Fruit fly (Drosophila melanogaster) whole organism, embryonic: Measurements from ENCODE around the gene CG4293.
A peak's percentile ranks its signal among the peaks of the same experiment; 100 is the strongest.

Experiments
- Ada2b ChIP-seq: fragments of 200-800 bp; sonication (Bioruptor generic); IDR thresholded peaks from 2 replicates; pipeline ENCODE4 v1.3.6; 2022; ENCODE audit warnings: missing biosample characterization, missing genetic modification characterization
- CG10431 ChIP-seq: fragments of 200-800 bp; sonication (Bioruptor generic); optimal IDR thresholded peaks from 3 replicates; lab custom pipeline; 2018; ENCODE audit warnings: missing biosample characterization, mild to moderate bottlenecking, missing genetic modification characterization
- CG11504 ChIP-seq: fragments of 200-800 bp; sonication (Bioruptor generic); optimal IDR thresholded peaks from 3 replicates; lab custom pipeline; 2019; ENCODE audit warnings: missing biosample characterization, mild to moderate bottlenecking, missing genetic modification characterization, moderate library complexity
- CG13287 ChIP-seq: fragments of 200-800 bp; sonication (Bioruptor generic); IDR thresholded peaks from 2 replicates; pipeline ENCODE4 v1.3.6; 2022; ENCODE audit warnings: missing biosample characterization, missing genetic modification characterization; ENCODE audit not compliant: partially characterized antibody
- CG13424 ChIP-seq: fragments of 200-800 bp; sonication (Bioruptor generic); optimal IDR thresholded peaks from 2 replicates; lab custom pipeline; 2019; ENCODE audit warnings: missing biosample characterization, mild to moderate bottlenecking, missing genetic modification characterization, moderate library complexity
- CG13894 ChIP-seq: fragments of 200-800 bp; sonication (Bioruptor generic); optimal IDR thresholded peaks from 3 replicates; lab custom pipeline; 2018; ENCODE audit warnings: missing biosample characterization, mild to moderate bottlenecking, missing genetic modification characterization, moderate library complexity
- CG14050 ChIP-seq: fragments of 200-800 bp; sonication (Bioruptor generic); IDR thresholded peaks from 3 replicates; pipeline ENCODE4 v1.3.6; 2022; ENCODE audit warnings: missing biosample characterization, missing genetic modification characterization
- CG15011 ChIP-seq: fragments of 200-800 bp; sonication (Bioruptor generic); optimal IDR thresholded peaks from 3 replicates; lab custom pipeline; 2018; ENCODE audit warnings: missing biosample characterization, mild to moderate bottlenecking, missing genetic modification characterization
- CG17328 ChIP-seq: fragments of 200-800 bp; sonication (Bioruptor generic); IDR thresholded peaks from 2 replicates; pipeline ENCODE4 v1.3.6; 2022; ENCODE audit warnings: missing biosample characterization, missing genetic modification characterization
- CG3065 ChIP-seq: fragments of 200-800 bp; sonication (Bioruptor generic); optimal IDR thresholded peaks from 2 replicates; lab custom pipeline; 2016; ENCODE audit warnings: missing biosample characterization, missing genetic modification characterization
- CG3281 ChIP-seq: fragments of 200-800 bp; sonication (Bioruptor generic); optimal IDR thresholded peaks from 3 replicates; lab custom pipeline; 2017; ENCODE audit warnings: missing biosample characterization, mild to moderate bottlenecking, missing genetic modification characterization
- CG42726 ChIP-seq: fragments of 200-800 bp; sonication (Bioruptor generic); IDR thresholded peaks from 2 replicates; pipeline ENCODE4 v1.3.6; 2022; ENCODE audit warnings: missing biosample characterization, missing genetic modification characterization; ENCODE audit not compliant: partially characterized antibody
- CG4360 ChIP-seq: fragments of 200-800 bp; sonication (Bioruptor generic); IDR thresholded peaks from 2 replicates; pipeline ENCODE4 v1.3.6; 2022; ENCODE audit warnings: missing biosample characterization, missing genetic modification characterization
- CG4617 ChIP-seq: fragments of 200-800 bp; sonication (Bioruptor generic); optimal IDR thresholded peaks from 3 replicates; lab custom pipeline; 2016; ENCODE audit warnings: missing biosample characterization, missing genetic modification characterization, borderline replicate concordance
- Chrac-16 ChIP-seq: fragments of 200-800 bp; sonication (Bioruptor generic); optimal IDR thresholded peaks from 3 replicates; lab custom pipeline; 2016; ENCODE audit warnings: missing biosample characterization, missing genetic modification characterization
- Hey ChIP-seq: fragments of 200-800 bp; sonication (Bioruptor generic); optimal IDR thresholded peaks from 3 replicates; lab custom pipeline; 2018; ENCODE audit warnings: missing biosample characterization, mild to moderate bottlenecking, missing genetic modification characterization
- Hr39 ChIP-seq: fragments of >200 bp; optimal IDR thresholded peaks from 2 replicates; lab custom pipeline; 2017
- Hr51 ChIP-seq, 2 experiments: fragments of 200-800 bp; sonication (Bioruptor generic); optimal IDR thresholded peaks; 2 replicates in 1 of 2; 3 replicates in 1 of 2; lab custom pipeline; 2016 to 2018; ENCODE audit warnings: missing biosample characterization in 2 of 2, missing genetic modification characterization in 2 of 2, mild to moderate bottlenecking in 1 of 2, moderate library complexity in 1 of 2
- MTF-1 ChIP-seq: fragments of 200-800 bp; sonication (Bioruptor generic); optimal IDR thresholded peaks from 2 replicates; lab custom pipeline; 2018; ENCODE audit warnings: missing biosample characterization, mild to moderate bottlenecking, missing genetic modification characterization, borderline replicate concordance
- Mad ChIP-seq: fragments of 200-800 bp; sonication (Bioruptor generic); optimal IDR thresholded peaks from 2 replicates; lab custom pipeline; 2016; ENCODE audit warnings: missing biosample characterization, missing genetic modification characterization
- Neu2 ChIP-seq: fragments of 200-800 bp; sonication (Bioruptor generic); optimal IDR thresholded peaks from 3 replicates; lab custom pipeline; 2016; ENCODE audit warnings: missing biosample characterization, missing genetic modification characterization, borderline replicate concordance
- NfI ChIP-seq: fragments of 200-800 bp; sonication (Bioruptor generic); optimal IDR thresholded peaks from 3 replicates; lab custom pipeline; 2018; ENCODE audit warnings: missing biosample characterization, mild to moderate bottlenecking, missing genetic modification characterization, moderate library complexity
- Oli ChIP-seq: fragments of 200-800 bp; sonication (Bioruptor generic); optimal IDR thresholded peaks from 2 replicates; lab custom pipeline; 2018; ENCODE audit warnings: missing biosample characterization, mild to moderate bottlenecking, missing genetic modification characterization, moderate library complexity
- Spps ChIP-seq: fragments of 200-800 bp; sonication (Bioruptor generic); optimal IDR thresholded peaks from 2 replicates; lab custom pipeline; 2018; ENCODE audit warnings: missing biosample characterization, mild to moderate bottlenecking, missing genetic modification characterization
- Vsx1 ChIP-seq: fragments of 200-800 bp; sonication (Bioruptor generic); optimal IDR thresholded peaks from 2 replicates; lab custom pipeline; 2017; ENCODE audit warnings: missing biosample characterization, mild to moderate bottlenecking, missing genetic modification characterization, missing genetic modification reagents
- ab ChIP-seq: fragments of 200-800 bp; sonication (Bioruptor generic); optimal IDR thresholded peaks from 2 replicates; lab custom pipeline; 2016; ENCODE audit warnings: missing biosample characterization, missing genetic modification characterization
- amos ChIP-seq: fragments of 200-800 bp; sonication (Bioruptor generic); IDR thresholded peaks from 2 replicates; pipeline ENCODE4 v1.3.6; 2022; ENCODE audit warnings: missing biosample characterization, missing genetic modification characterization; ENCODE audit not compliant: partially characterized antibody
- bsh ChIP-seq, 2 experiments: fragments of 200-800 bp; sonication (Bioruptor generic); optimal IDR thresholded peaks; 2 replicates each; lab custom pipeline; 2017 to 2018; ENCODE audit warnings: mild to moderate bottlenecking in 2 of 2, missing biosample characterization in 2 of 2, missing genetic modification characterization in 2 of 2, moderate library complexity in 1 of 2
- corto ChIP-seq: fragments of 200-800 bp; sonication (Bioruptor generic); optimal IDR thresholded peaks from 2 replicates; lab custom pipeline; 2016; ENCODE audit warnings: missing biosample characterization, mild to moderate bottlenecking, missing genetic modification characterization, moderate library complexity
- disco-r ChIP-seq: fragments of 200-800 bp; sonication (Bioruptor generic); optimal IDR thresholded peaks from 2 replicates; lab custom pipeline; 2016; ENCODE audit warnings: missing biosample characterization, missing genetic modification characterization
- dm ChIP-seq: fragments of 200-800 bp; sonication (Bioruptor generic); optimal IDR thresholded peaks from 3 replicates; lab custom pipeline; 2016; ENCODE audit warnings: missing biosample characterization, missing genetic modification characterization
- dpn ChIP-seq, 2 experiments: fragments of 200-800 bp; sonication (Bioruptor generic); optimal IDR thresholded peaks; 3 replicates each; lab custom pipeline; 2016; ENCODE audit warnings: missing biosample characterization in 2 of 2, missing genetic modification characterization in 2 of 2
- dysf ChIP-seq: fragments of 200-800 bp; sonication (Bioruptor generic); IDR thresholded peaks from 3 replicates; pipeline ENCODE4 v1.3.6; 2022; ENCODE audit warnings: missing biosample characterization, missing genetic modification characterization
- fru ChIP-seq: fragments of >200 bp; optimal IDR thresholded peaks from 2 replicates; lab custom pipeline; 2017
- ftz-f1 ChIP-seq: fragments of 200-800 bp; sonication (Bioruptor generic); optimal IDR thresholded peaks from 2 replicates; lab custom pipeline; 2016; ENCODE audit warnings: missing biosample characterization, missing genetic modification characterization
- gcm ChIP-seq: fragments of 200-800 bp; sonication (Bioruptor generic); optimal IDR thresholded peaks from 2 replicates; lab custom pipeline; 2019; ENCODE audit warnings: missing biosample characterization, mild to moderate bottlenecking, missing genetic modification characterization, moderate library complexity
- gem ChIP-seq: fragments of 200-800 bp; sonication (Bioruptor generic); optimal IDR thresholded peaks from 2 replicates; lab custom pipeline; 2019; ENCODE audit warnings: missing biosample characterization, mild to moderate bottlenecking, missing genetic modification characterization, moderate library complexity
- inv ChIP-seq: fragments of 200-800 bp; sonication (Bioruptor generic); IDR thresholded peaks from 2 replicates; pipeline ENCODE4 v1.3.6; 2022; ENCODE audit warnings: missing biosample characterization, missing genetic modification characterization; ENCODE audit not compliant: partially characterized antibody
- jumu ChIP-seq: fragments of 200-800 bp; sonication (Bioruptor generic); optimal IDR thresholded peaks from 3 replicates; lab custom pipeline; 2016; ENCODE audit warnings: missing biosample characterization, missing genetic modification characterization
- luna ChIP-seq: fragments of 200-800 bp; sonication (Bioruptor generic); optimal IDR thresholded peaks from 2 replicates; lab custom pipeline; 2016; ENCODE audit warnings: missing biosample characterization, missing genetic modification characterization
- nau ChIP-seq: fragments of 200-800 bp; sonication (Bioruptor generic); optimal IDR thresholded peaks from 3 replicates; lab custom pipeline; 2017; ENCODE audit warnings: missing biosample characterization, mild to moderate bottlenecking, missing genetic modification characterization, missing genetic modification reagents
- peb ChIP-seq: fragments of 200-800 bp; sonication (Bioruptor generic); IDR thresholded peaks from 2 replicates; pipeline ENCODE4 v1.3.6; 2022; ENCODE audit warnings: missing biosample characterization, missing genetic modification characterization
- pita ChIP-seq: fragments of 200-800 bp; sonication (Bioruptor generic); optimal IDR thresholded peaks from 2 replicates; lab custom pipeline; 2017; ENCODE audit warnings: missing biosample characterization, mild to moderate bottlenecking, missing genetic modification characterization
- sna ChIP-seq: fragments of 200-800 bp; sonication (Bioruptor generic); IDR thresholded peaks from 2 replicates; pipeline ENCODE4 v1.3.6; 2022; ENCODE audit warnings: missing biosample characterization, missing genetic modification characterization; ENCODE audit not compliant: partially characterized antibody
- stwl ChIP-seq: fragments of 200-800 bp; sonication (Bioruptor generic); optimal IDR thresholded peaks from 3 replicates; lab custom pipeline; 2018; ENCODE audit warnings: missing biosample characterization, mild to moderate bottlenecking, missing genetic modification characterization, moderate library complexity
- trh ChIP-seq: fragments of 200-800 bp; sonication (Bioruptor generic); optimal IDR thresholded peaks from 2 replicates; lab custom pipeline; 2016; ENCODE audit warnings: missing biosample characterization, missing genetic modification characterization
- ttk ChIP-seq: fragments of 200-800 bp; sonication (Bioruptor generic); IDR thresholded peaks from 2 replicates; pipeline ENCODE4 v2.1.2; 2022; ENCODE audit warnings: missing biosample characterization, missing genetic modification characterization
- unpg ChIP-seq: fragments of 200-800 bp; sonication (Bioruptor generic); optimal IDR thresholded peaks from 3 replicates; lab custom pipeline; 2018; ENCODE audit warnings: missing biosample characterization, mild to moderate bottlenecking, missing genetic modification characterization, moderate library complexity
- wdn ChIP-seq: fragments of 200-800 bp; sonication (Bioruptor generic); IDR thresholded peaks from 2 replicates; pipeline ENCODE4 v1.3.6; 2022; ENCODE audit warnings: missing biosample characterization, missing genetic modification characterization
- wek ChIP-seq: fragments of 200-800 bp; sonication (Bioruptor generic); optimal IDR thresholded peaks from 3 replicates; lab custom pipeline; 2018; ENCODE audit warnings: missing biosample characterization, mild to moderate bottlenecking, missing genetic modification characterization, moderate library complexity

The CG4293 gene

DNA sequence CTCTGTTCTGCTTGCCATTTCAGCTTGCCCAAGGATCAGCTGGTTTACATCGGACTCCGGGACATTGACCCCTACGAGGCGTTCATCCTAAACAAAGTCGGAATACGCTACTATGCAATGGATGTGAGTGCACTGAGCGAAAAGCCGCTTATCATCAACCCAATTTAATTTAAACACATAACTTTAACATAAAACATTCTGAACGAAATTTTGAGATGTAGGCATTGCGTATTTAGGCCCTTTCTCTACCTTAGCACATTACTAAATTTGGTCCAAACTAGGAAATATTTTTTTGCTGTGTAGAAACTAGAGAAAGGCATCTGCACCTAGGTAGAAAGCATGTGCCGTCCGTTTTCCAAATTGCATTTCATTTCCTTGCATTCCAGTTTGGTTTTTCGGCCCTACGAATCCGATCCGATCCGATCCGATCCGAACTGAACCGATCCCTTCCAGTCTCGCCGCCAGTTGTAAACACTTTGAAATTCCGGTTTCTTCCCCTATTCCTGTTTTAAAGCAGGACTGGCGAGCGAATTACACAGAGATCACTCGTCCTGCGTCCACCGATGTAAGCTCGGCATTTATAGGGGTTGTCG lies 3.5 kb downstream of the CG4293 start (continued):
- TF ChIP-seq dysf = no peak
- TF ChIP-seq CG10431 (GFP tag; lab: Kevin White, UChicago) = no peak
- peak; percentile 25 for TF ChIP-seq CG11504 (tag; lab: Kevin White, UChicago)
- TF ChIP-seq trh (GFP tag; lab: Kevin White, UChicago) = no peak
- TF ChIP-seq unpg (GFP tag; lab: Kevin White, UChicago) = peak; percentile 37
- peak; percentile 42 for TF ChIP-seq gcm (GFP tag; lab: Kevin White, UChicago)
- 0 out of 2 replicates have a peak, but pooled peaks have one; percentile 14 for TF ChIP-seq ttk
- peak; percentile 31 for TF ChIP-seq CG13424 (tag; lab: Kevin White, UChicago)
- TF ChIP-seq dpn (GFP tag; optimal IDR thresholded peaks at IDR 0.05; lab: Kevin White, UChicago) = peak; percentile 17 to 30
- TF ChIP-seq Hr39 (lab: Kevin White, UChicago) = no peak
- TF ChIP-seq luna (GFP tag; lab: Kevin White, UChicago) = no peak
- TF ChIP-seq sna (GFP tag; lab: Robert Waterston, UW) = no peak
- no peak for TF ChIP-seq amos (GFP tag; lab: Robert Waterston, UW)
- TF ChIP-seq disco-r (GFP tag; lab: Kevin White, UChicago) = no peak
- no peak for TF ChIP-seq Hey
- TF ChIP-seq CG17328 (GFP tag; lab: Robert Waterston, UW) = peak; percentile 79
- TF ChIP-seq wek (GFP tag; lab: Kevin White, UChicago) = no peak
- no peak for TF ChIP-seq nau (GFP tag; lab: Kevin White, UChicago)
- TF ChIP-seq gem (tag; lab: Kevin White, UChicago) = peak; percentile 75
- TF ChIP-seq Oli (tag; lab: Kevin White, UChicago) = peak; percentile 48
- TF ChIP-seq ftz-f1 = no peak
- TF ChIP-seq bsh (GFP tag; optimal IDR thresholded peaks at IDR 0.05; lab: Kevin White, UChicago) = peak in 1 of 2 experiments; percentile 59
- no peak for TF ChIP-seq CG13287 (GFP tag; lab: Robert Waterston, UW)
- peak; percentile 47 for TF ChIP-seq dm
- TF ChIP-seq fru = no peak
- no peak for TF ChIP-seq CG42726 (GFP tag; lab: Robert Waterston, UW)
- no peak for TF ChIP-seq CG15011
- no peak for TF ChIP-seq Vsx1
- TF ChIP-seq NfI (GFP tag; lab: Kevin White, UChicago) = no peak
- peak; percentile 57 for TF ChIP-seq jumu (GFP tag; lab: Kevin White, UChicago)
- TF ChIP-seq CG14050 (GFP tag; lab: Robert Waterston, UW) = no peak
- no peak for TF ChIP-seq Ada2b (GFP tag; lab: Robert Waterston, UW)
- no peak for TF ChIP-seq CG3065 (GFP tag; lab: Kevin White, UChicago)
- no peak for TF ChIP-seq CG4360
- peak; percentile 29 for TF ChIP-seq Spps (tag; lab: Kevin White, UChicago)
- TF ChIP-seq CG3281 (GFP tag; lab: Kevin White, UChicago) = no peak
- TF ChIP-seq Chrac-16 = peak; percentile 77
- TF ChIP-seq pita (GFP tag; lab: Kevin White, UChicago) = no peak
- no peak for TF ChIP-seq ab (GFP tag; lab: Kevin White, UChicago)
- peak in 1 of 2 experiments; percentile 62 for TF ChIP-seq Hr51 (GFP tag; optimal IDR thresholded peaks at IDR 0.05; lab: Kevin White, UChicago)
- peak; percentile 47 for TF ChIP-seq stwl
- TF ChIP-seq MTF-1 = peak; percentile 44
- TF ChIP-seq CG4617 (GFP tag; lab: Kevin White, UChicago) = peak; percentile 4
- no peak for TF ChIP-seq corto (GFP tag; lab: Kevin White, UChicago)
- peak; percentile 25 for TF ChIP-seq CG13894
- no peak for TF ChIP-seq peb
- TF ChIP-seq Mad (GFP tag; lab: Kevin White, UChicago) = peak; percentile 38
- no peak for TF ChIP-seq wdn (GFP tag; lab: Robert Waterston, UW)
- TF ChIP-seq inv (GFP tag; lab: Robert Waterston, UW) = no peak
- TF ChIP-seq Neu2 = peak; percentile 88
